Worm (Caenorhabditis elegans) whole organism, midembryonic: ENCODE results near the gene C06H5.12.

Source experiments
- flt-1 ChIP-seq: fragments of 200-800 bp; sonication (Bioruptor generic); IDR thresholded peaks from 2 replicates; pipeline ENCODE4 v1.3.6; 2022; ENCODE audit warnings: missing genetic modification characterization, missing compliant biosample characterization
- med-1 ChIP-seq: sonication (generic microtip); optimal IDR thresholded peaks from 2 replicates; lab custom pipeline; 2017; ENCODE audit warnings: missing genetic modification characterization, mild to moderate bottlenecking, missing compliant biosample characterization, antibody characterized with exemption, missing genetic modification reagents; ENCODE audit not compliant: insufficient read depth
- ref-1 ChIP-seq: fragments of 200-800 bp; sonication (Bioruptor generic); conservative IDR thresholded peaks from 2 replicates; pipeline ENCODE4 v1.3.6; 2022; ENCODE audit warnings: missing genetic modification reagents, missing genetic modification characterization, missing compliant biosample characterization
- tab-1 ChIP-seq: fragments of 200-800 bp; sonication (Bioruptor generic); IDR thresholded peaks from 2 replicates; pipeline ENCODE4 v1.3.6; 2022; ENCODE audit warnings: missing genetic modification characterization, missing compliant biosample characterization
- ztf-29 ChIP-seq: fragments of 200-800 bp; sonication (Bioruptor generic); IDR thresholded peaks from 2 replicates; pipeline ENCODE4 v1.3.6; 2022; ENCODE audit warnings: missing genetic modification reagents, missing genetic modification characterization, missing compliant biosample characterization

ce11 chrV:17870569-17870968 lies 24.0 kb upstream of the C06H5.12 start, which contains the start of gene csn-1:
- no peak for TF ChIP-seq med-1
- TF ChIP-seq flt-1 (GFP tag; lab: Robert Waterston, UW) = no peak
- TF ChIP-seq tab-1 = no peak
- no peak for TF ChIP-seq ref-1 (GFP tag; lab: Robert Waterston, UW)
- no peak for TF ChIP-seq ztf-29 (GFP tag; lab: Robert Waterston, UW)
